Worm (Caenorhabditis elegans): ENCODE measurements around the gene F59A6.2.

Gene F59A6.2

DNA sequence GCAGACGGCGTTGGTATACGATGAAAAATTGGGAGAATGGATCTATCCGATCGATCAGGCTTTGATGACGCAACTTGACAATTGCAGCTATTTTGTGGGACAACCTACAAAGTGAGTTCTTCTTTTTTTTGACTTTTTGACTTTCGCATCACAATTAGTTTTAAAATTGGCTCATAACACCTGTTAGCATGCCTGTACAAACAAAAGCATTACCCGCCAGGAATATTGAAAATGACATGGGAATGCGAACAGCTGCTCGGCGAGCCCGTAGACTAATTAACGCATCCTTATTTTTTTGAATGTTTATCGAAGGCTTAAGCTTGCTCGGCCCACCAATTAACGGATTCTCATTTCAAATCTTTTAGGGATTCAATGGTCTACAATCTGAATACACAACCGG is 27.2 kb upstream of the F59A6.2 start:
- TF ChIP-seq cog-1 (tag; optimal IDR thresholded peaks at IDR 0.05), result no peak
- no peak for TF ChIP-seq ztf-29 (GFP tag; IDR thresholded peaks at IDR 0.05)
- TF ChIP-seq klf-2 (GFP tag; conservative IDR thresholded peaks at IDR 0.05), result no peak
- no peak for TF ChIP-seq ref-1 (GFP tag; conservative IDR thresholded peaks at IDR 0.05)
- no peak for TF ChIP-seq flt-1 (GFP tag; IDR thresholded peaks at IDR 0.05)
- no peak for TF ChIP-seq tab-1 (GFP tag; IDR thresholded peaks at IDR 0.05)
- TF ChIP-seq ztf-23 (GFP tag; IDR thresholded peaks at IDR 0.05), result no peak
- no peak for TF ChIP-seq med-1 (GFP tag; optimal IDR thresholded peaks at IDR 0.05; ENCODE audit: insufficient read depth)

DNA sequence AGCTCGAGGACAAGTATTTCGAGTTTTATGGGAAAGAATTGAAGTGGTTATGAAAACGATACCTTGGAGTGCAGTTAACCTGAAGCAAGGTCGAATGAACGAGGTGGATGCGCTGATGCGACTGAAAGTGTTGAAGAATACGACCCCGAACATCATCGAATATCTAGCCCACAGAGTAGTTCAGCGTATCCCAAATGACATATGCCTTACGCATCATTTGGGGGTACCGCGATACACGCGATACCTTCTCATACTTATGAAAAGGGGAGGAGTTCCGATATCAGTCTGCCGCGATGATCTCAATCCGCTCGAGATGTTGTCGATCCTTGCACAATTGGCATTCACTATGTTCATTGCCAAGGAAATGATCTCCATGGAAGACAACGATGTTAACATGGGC is 24.7 kb upstream of the F59A6.2 start, which contains the start of gene T27F7.12:
T27F7.12 (plus strand) TSS at position 301 of the 400 bp plus-strand sequence.
- TF ChIP-seq ztf-23 (GFP tag; IDR thresholded peaks at IDR 0.05) (no peak), med-1 (GFP tag; optimal IDR thresholded peaks at IDR 0.05; ENCODE audit: insufficient read depth) (no peak), cog-1 (tag; optimal IDR thresholded peaks at IDR 0.05) (no peak), tab-1 (GFP tag; IDR thresholded peaks at IDR 0.05) (no peak), flt-1 (GFP tag; IDR thresholded peaks at IDR 0.05) (no peak), ztf-29 (GFP tag; IDR thresholded peaks at IDR 0.05) (no peak), klf-2 (GFP tag; conservative IDR thresholded peaks at IDR 0.05) (no peak), T22C8.4 (GFP tag; IDR thresholded peaks at IDR 0.05) (no peak), ref-1 (GFP tag; conservative IDR thresholded peaks at IDR 0.05) (no peak)

ce11 chrII:4992977-4993376 is 21.5 kb upstream of the F59A6.2 start, which contains the start of gene pigb-1:
pigb-1 (minus strand) TSS chrII:4993077.
- TF ChIP-seq tab-1 (GFP tag; IDR thresholded peaks at IDR 0.05) (no peak), ztf-23 (GFP tag; IDR thresholded peaks at IDR 0.05) (no peak), med-1 (GFP tag; optimal IDR thresholded peaks at IDR 0.05; ENCODE audit: insufficient read depth) (no peak), ztf-29 (GFP tag; IDR thresholded peaks at IDR 0.05) (no peak), cog-1 (tag; optimal IDR thresholded peaks at IDR 0.05) (no peak), flt-1 (GFP tag; IDR thresholded peaks at IDR 0.05) (no peak), klf-2 (GFP tag; conservative IDR thresholded peaks at IDR 0.05) (no peak), ref-1 (GFP tag; conservative IDR thresholded peaks at IDR 0.05) (no peak), T22C8.4 (GFP tag; IDR thresholded peaks at IDR 0.05) (no peak)

ce11 chrII:4993530-4994192 is 20.8 kb upstream of the F59A6.2 start, which contains the start of the genes eif-1 and vps-24:
eif-1 (minus strand) TSS chrII:4993580.
vps-24 (plus strand) TSS chrII:4993998.
- no peak for TF ChIP-seq klf-2 (GFP tag; conservative IDR thresholded peaks at IDR 0.05)
- TF ChIP-seq ztf-23 (GFP tag; IDR thresholded peaks at IDR 0.05), result no peak
- TF ChIP-seq T22C8.4 (GFP tag; IDR thresholded peaks at IDR 0.05), result no peak
- TF ChIP-seq flt-1 (GFP tag; IDR thresholded peaks at IDR 0.05), result no peak
- no peak for TF ChIP-seq tab-1 (GFP tag; IDR thresholded peaks at IDR 0.05)
- no peak for TF ChIP-seq med-1 (GFP tag; optimal IDR thresholded peaks at IDR 0.05; ENCODE audit: insufficient read depth)
- TF ChIP-seq ref-1 (GFP tag; conservative IDR thresholded peaks at IDR 0.05), result no peak

ce11 chrII:4994939-4995338 is 19.6 kb upstream of the F59A6.2 start, which contains the start of gene rnh-1.0:
rnh-1.0 (plus strand) TSS chrII:4995327.
- no peak for TF ChIP-seq klf-2 (GFP tag; conservative IDR thresholded peaks at IDR 0.05)
- no peak for TF ChIP-seq ref-1 (GFP tag; conservative IDR thresholded peaks at IDR 0.05)
- TF ChIP-seq flt-1 (GFP tag; IDR thresholded peaks at IDR 0.05), result no peak
- TF ChIP-seq med-1 (GFP tag; optimal IDR thresholded peaks at IDR 0.05; ENCODE audit: insufficient read depth), result no peak
- no peak for TF ChIP-seq ztf-23 (GFP tag; IDR thresholded peaks at IDR 0.05)
- TF ChIP-seq tab-1 (GFP tag; IDR thresholded peaks at IDR 0.05), result no peak
- no peak for TF ChIP-seq T22C8.4 (GFP tag; IDR thresholded peaks at IDR 0.05)
- TF ChIP-seq ztf-29 (GFP tag; IDR thresholded peaks at IDR 0.05), result no peak
- TF ChIP-seq cog-1 (tag; optimal IDR thresholded peaks at IDR 0.05), result no peak

DNA sequence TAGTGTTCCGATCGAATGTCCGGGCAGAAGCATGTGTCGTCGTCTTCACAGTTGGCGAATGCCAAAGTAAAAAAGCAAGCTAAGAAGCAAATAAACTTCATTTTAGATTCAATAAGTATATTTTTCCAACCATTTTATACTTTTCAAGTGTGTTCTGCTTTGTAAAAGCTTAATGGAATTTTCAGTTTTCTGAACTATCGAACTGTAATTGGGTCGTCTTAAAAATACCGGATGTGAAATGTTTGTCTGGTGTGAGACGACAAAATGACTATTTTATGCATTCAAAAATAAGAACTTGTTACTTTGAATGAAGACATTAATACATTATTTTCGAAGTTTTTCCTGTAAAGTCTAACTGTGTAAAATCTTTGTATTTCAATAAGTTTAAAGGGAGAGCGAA is 15.8 kb upstream of the F59A6.2 start, which contains the start of gene F59A6.11:
F59A6.11 (minus strand) TSS at position 101 of the 400 bp plus-strand sequence.
- TF ChIP-seq ztf-29 (GFP tag; IDR thresholded peaks at IDR 0.05) (no peak), cog-1 (tag; optimal IDR thresholded peaks at IDR 0.05) (no peak), ref-1 (GFP tag; conservative IDR thresholded peaks at IDR 0.05) (no peak), tab-1 (GFP tag; IDR thresholded peaks at IDR 0.05) (no peak), klf-2 (GFP tag; conservative IDR thresholded peaks at IDR 0.05) (no peak), T22C8.4 (GFP tag; IDR thresholded peaks at IDR 0.05) (no peak), med-1 (GFP tag; optimal IDR thresholded peaks at IDR 0.05; ENCODE audit: insufficient read depth) (no peak), flt-1 (GFP tag; IDR thresholded peaks at IDR 0.05) (no peak), ztf-23 (GFP tag; IDR thresholded peaks at IDR 0.05) (no peak)

ce11 chrII:4999122-4999521 is 15.4 kb upstream of the F59A6.2 start, which contains the start of gene citk-2:
citk-2 (plus strand) TSS chrII:4999520.
- no peak for TF ChIP-seq flt-1 (GFP tag; IDR thresholded peaks at IDR 0.05)
- TF ChIP-seq ztf-29 (GFP tag; IDR thresholded peaks at IDR 0.05), result no peak
- no peak for TF ChIP-seq ref-1 (GFP tag; conservative IDR thresholded peaks at IDR 0.05)
- TF ChIP-seq cog-1 (tag; optimal IDR thresholded peaks at IDR 0.05), result no peak
- TF ChIP-seq ztf-23 (GFP tag; IDR thresholded peaks at IDR 0.05), result no peak
- no peak for TF ChIP-seq tab-1 (GFP tag; IDR thresholded peaks at IDR 0.05)
- TF ChIP-seq T22C8.4 (GFP tag; IDR thresholded peaks at IDR 0.05), result no peak
- no peak for TF ChIP-seq klf-2 (GFP tag; conservative IDR thresholded peaks at IDR 0.05)
- no peak for TF ChIP-seq med-1 (GFP tag; optimal IDR thresholded peaks at IDR 0.05; ENCODE audit: insufficient read depth)

DNA sequence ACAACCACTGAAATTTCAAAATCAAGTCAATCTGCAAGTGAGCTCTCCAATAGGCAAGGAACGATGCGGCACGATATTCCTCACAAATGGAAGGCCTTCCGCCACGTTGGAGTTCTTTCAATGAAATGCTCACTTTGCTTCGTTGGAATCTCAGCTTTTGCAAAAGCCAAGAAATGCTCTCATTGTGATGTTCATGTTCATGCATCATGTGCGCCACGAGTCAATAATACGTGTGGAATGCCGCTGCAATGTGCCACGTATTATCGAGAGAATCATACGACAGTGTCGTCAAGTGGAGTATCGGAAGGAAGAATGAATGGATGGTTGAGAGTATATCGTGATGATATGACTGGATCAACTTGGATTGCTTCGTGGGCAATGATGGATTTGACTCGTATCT is 12.6 kb upstream of the F59A6.2 start:
- TF ChIP-seq T22C8.4 (GFP tag; IDR thresholded peaks at IDR 0.05) (no peak), cog-1 (tag; optimal IDR thresholded peaks at IDR 0.05) (no peak), klf-2 (GFP tag; conservative IDR thresholded peaks at IDR 0.05) (no peak), tab-1 (GFP tag; IDR thresholded peaks at IDR 0.05) (no peak), med-1 (GFP tag; optimal IDR thresholded peaks at IDR 0.05; ENCODE audit: insufficient read depth) (no peak), ztf-23 (GFP tag; IDR thresholded peaks at IDR 0.05) (no peak), ref-1 (GFP tag; conservative IDR thresholded peaks at IDR 0.05) (no peak)

ce11 chrII:5003660-5004059 is 10.8 kb upstream of the F59A6.2 start, which contains the start of gene F59A6.10:
F59A6.10 (plus strand) TSS chrII:5003960.
- TF ChIP-seq klf-2 (GFP tag; conservative IDR thresholded peaks at IDR 0.05), result no peak
- TF ChIP-seq ztf-29 (GFP tag; IDR thresholded peaks at IDR 0.05), result no peak
- no peak for TF ChIP-seq tab-1 (GFP tag; IDR thresholded peaks at IDR 0.05)
- TF ChIP-seq med-1 (GFP tag; optimal IDR thresholded peaks at IDR 0.05; ENCODE audit: insufficient read depth), result no peak
- TF ChIP-seq cog-1 (tag; optimal IDR thresholded peaks at IDR 0.05), result no peak
- TF ChIP-seq flt-1 (GFP tag; IDR thresholded peaks at IDR 0.05), result no peak
- TF ChIP-seq ztf-23 (GFP tag; IDR thresholded peaks at IDR 0.05), result no peak
- TF ChIP-seq T22C8.4 (GFP tag; IDR thresholded peaks at IDR 0.05), result no peak
- no peak for TF ChIP-seq ref-1 (GFP tag; conservative IDR thresholded peaks at IDR 0.05)
